Fruit fly (Drosophila melanogaster) whole organism, embryonic: ENCODE results near the gene CG13364.
A peak's percentile ranks its signal among the peaks of the same experiment; 100 is the strongest.

Experiments
- Asciz ChIP-seq: fragments of 200-800 bp; sonication (Bioruptor generic); optimal IDR thresholded peaks from 2 replicates; lab custom pipeline; 2017; ENCODE audit warnings: missing biosample characterization, mild to moderate bottlenecking, missing genetic modification characterization, missing genetic modification reagents
- Bgb ChIP-seq: fragments of 200-800 bp; sonication (Bioruptor generic); IDR thresholded peaks from 2 replicates; pipeline ENCODE4 v1.3.6; 2022; ENCODE audit warnings: missing biosample characterization, missing genetic modification characterization; ENCODE audit not compliant: partially characterized antibody
- CG10654 ChIP-seq: fragments of 200-800 bp; sonication (Bioruptor generic); optimal IDR thresholded peaks from 2 replicates; lab custom pipeline; 2016; ENCODE audit warnings: missing biosample characterization, missing genetic modification characterization
- CG11247 ChIP-seq: fragments of 200-800 bp; sonication (Bioruptor generic); IDR thresholded peaks from 2 replicates; pipeline ENCODE4 v1.3.6; 2022; ENCODE audit warnings: missing biosample characterization, missing genetic modification characterization
- CG11398 ChIP-seq: fragments of 200-800 bp; sonication (Bioruptor generic); optimal IDR thresholded peaks from 2 replicates; lab custom pipeline; 2016; ENCODE audit warnings: missing biosample characterization, missing genetic modification characterization
- CG11504 ChIP-seq: fragments of 200-800 bp; sonication (Bioruptor generic); optimal IDR thresholded peaks from 3 replicates; lab custom pipeline; 2019; ENCODE audit warnings: missing biosample characterization, mild to moderate bottlenecking, missing genetic modification characterization, moderate library complexity
- CG14965 ChIP-seq: fragments of 200-800 bp; sonication (Bioruptor generic); optimal IDR thresholded peaks from 2 replicates; lab custom pipeline; 2016; ENCODE audit warnings: missing biosample characterization, missing genetic modification characterization, borderline replicate concordance
- CG1529 ChIP-seq: fragments of 200-800 bp; sonication (Bioruptor generic); optimal IDR thresholded peaks from 3 replicates; lab custom pipeline; 2018; ENCODE audit warnings: missing biosample characterization, missing genetic modification characterization
- CG15601 ChIP-seq: fragments of 200-800 bp; sonication (Bioruptor generic); optimal IDR thresholded peaks from 3 replicates; lab custom pipeline; 2019; ENCODE audit warnings: missing biosample characterization, mild to moderate bottlenecking, missing genetic modification characterization, moderate library complexity
- CG17328 ChIP-seq: fragments of 200-800 bp; sonication (Bioruptor generic); IDR thresholded peaks from 2 replicates; pipeline ENCODE4 v1.3.6; 2022; ENCODE audit warnings: missing biosample characterization, missing genetic modification characterization
- CG18764 ChIP-seq: fragments of 200-800 bp; sonication (Bioruptor generic); optimal IDR thresholded peaks from 3 replicates; lab custom pipeline; 2016; ENCODE audit warnings: missing biosample characterization, missing genetic modification characterization
- CG34224 ChIP-seq: fragments of 200-800 bp; sonication (Bioruptor generic); IDR thresholded peaks from 3 replicates; pipeline ENCODE4 v1.3.6; 2022; ENCODE audit warnings: missing biosample characterization, missing genetic modification characterization; ENCODE audit not compliant: partially characterized antibody
- CG34376 ChIP-seq: fragments of 200-800 bp; sonication (Bioruptor generic); optimal IDR thresholded peaks from 2 replicates; lab custom pipeline; 2018; ENCODE audit warnings: missing biosample characterization, mild to moderate bottlenecking, missing genetic modification characterization
- CG7271 ChIP-seq: fragments of 200-800 bp; sonication (Bioruptor generic); optimal IDR thresholded peaks from 2 replicates; lab custom pipeline; 2018; ENCODE audit warnings: missing biosample characterization, mild to moderate bottlenecking, missing genetic modification characterization, moderate library complexity
- CG7556 ChIP-seq: fragments of 200-800 bp; sonication (Bioruptor generic); optimal IDR thresholded peaks from 2 replicates; lab custom pipeline; 2017; ENCODE audit warnings: missing biosample characterization, mild to moderate bottlenecking, missing genetic modification characterization
- CG7928 ChIP-seq: fragments of 200-800 bp; sonication (Bioruptor generic); optimal IDR thresholded peaks from 2 replicates; lab custom pipeline; 2017; ENCODE audit warnings: missing biosample characterization, mild to moderate bottlenecking, missing genetic modification characterization
- CG7963 ChIP-seq: fragments of 200-800 bp; sonication (Bioruptor generic); IDR thresholded peaks from 3 replicates; pipeline ENCODE4 v1.3.6; 2022; ENCODE audit warnings: missing biosample characterization, missing genetic modification characterization; ENCODE audit not compliant: partially characterized antibody
- CG8478 ChIP-seq: fragments of >200 bp; optimal IDR thresholded peaks from 2 replicates; lab custom pipeline; 2018
- Dip2 ChIP-seq: fragments of 200-800 bp; sonication (Bioruptor generic); IDR thresholded peaks from 2 replicates; pipeline ENCODE4 v1.3.6; 2022; ENCODE audit warnings: missing biosample characterization, missing genetic modification characterization
- Dip3 ChIP-seq: fragments of 200-800 bp; sonication (Bioruptor generic); optimal IDR thresholded peaks from 3 replicates; lab custom pipeline; 2016; ENCODE audit warnings: missing biosample characterization, missing genetic modification characterization
- Drgx ChIP-seq: fragments of 200-800 bp; sonication (Bioruptor generic); IDR thresholded peaks from 2 replicates; pipeline ENCODE4 v1.3.6; 2022; ENCODE audit warnings: missing biosample characterization, missing genetic modification characterization
- HmgZ ChIP-seq: fragments of 200-800 bp; sonication (Bioruptor generic); optimal IDR thresholded peaks from 2 replicates; lab custom pipeline; 2018; ENCODE audit warnings: missing biosample characterization, mild to moderate bottlenecking, missing genetic modification characterization
- Lim3 ChIP-seq: fragments of 200-800 bp; sonication (Bioruptor generic); IDR thresholded peaks from 2 replicates; pipeline ENCODE4 v1.3.6; 2022; ENCODE audit warnings: missing biosample characterization, missing genetic modification characterization
- Lpt ChIP-seq: fragments of >200 bp; optimal IDR thresholded peaks from 2 replicates; lab custom pipeline; 2018; ENCODE audit warnings: missing biosample characterization, missing genetic modification characterization
- Nf-YC ChIP-seq: fragments of 200-800 bp; optimal IDR thresholded peaks from 3 replicates; lab custom pipeline; 2019; ENCODE audit warnings: missing biosample characterization, mild to moderate bottlenecking, missing genetic modification characterization, moderate library complexity
- Sry-β ChIP-seq: fragments of 200-800 bp; sonication (Bioruptor generic); optimal IDR thresholded peaks from 2 replicates; lab custom pipeline; 2018; ENCODE audit warnings: missing biosample characterization, mild to moderate bottlenecking, missing genetic modification characterization, moderate library complexity
- Sry-δ ChIP-seq: fragments of 200-800 bp; sonication (Bioruptor generic); optimal IDR thresholded peaks from 2 replicates; lab custom pipeline; 2016; ENCODE audit warnings: missing biosample characterization, missing genetic modification characterization
- Taf1 ChIP-seq: fragments of 200-800 bp; sonication (Bioruptor generic); IDR thresholded peaks from 2 replicates; pipeline ENCODE4 v1.3.6; 2022; ENCODE audit warnings: missing biosample characterization, missing genetic modification characterization
- Trl ChIP-seq, 3 experiments: fragments of >200 bp in 2 of 3; fragments of 200-800 bp in 1 of 3; sonication (Bioruptor generic) in 1 of 3; optimal IDR thresholded peaks; 2 replicates in 1 of 3; 3 replicates in 2 of 3; lab custom pipeline; 2016 to 2017; ENCODE audit warnings: missing biosample characterization in 1 of 3, missing genetic modification characterization in 1 of 3
- bbx ChIP-seq: fragments of 200-800 bp; sonication (Bioruptor generic); IDR thresholded peaks from 2 replicates; pipeline ENCODE4 v1.3.6; 2022; ENCODE audit warnings: missing biosample characterization, missing genetic modification characterization; ENCODE audit not compliant: partially characterized antibody
- btn ChIP-seq: fragments of 200-800 bp; sonication (Bioruptor generic); optimal IDR thresholded peaks from 2 replicates; lab custom pipeline; 2016; ENCODE audit warnings: missing biosample characterization, missing genetic modification characterization
- caup ChIP-seq: fragments of 200-800 bp; sonication (Bioruptor generic); optimal IDR thresholded peaks from 3 replicates; lab custom pipeline; 2017; ENCODE audit warnings: missing biosample characterization, mild to moderate bottlenecking, missing genetic modification characterization, moderate library complexity; ENCODE audit not compliant: severe bottlenecking
- dan ChIP-seq: fragments of 200-800 bp; sonication (Bioruptor generic); IDR thresholded peaks from 2 replicates; pipeline ENCODE4 v1.3.6; 2022; ENCODE audit warnings: missing biosample characterization, missing genetic modification characterization
- danr ChIP-seq: fragments of 200-800 bp; sonication (Bioruptor generic); IDR thresholded peaks from 2 replicates; pipeline ENCODE4 v1.3.6; 2022; ENCODE audit warnings: missing biosample characterization, missing genetic modification characterization
- dmrt99B ChIP-seq: fragments of 200-800 bp; sonication (Bioruptor generic); optimal IDR thresholded peaks from 2 replicates; lab custom pipeline; 2018; ENCODE audit warnings: missing biosample characterization, mild to moderate bottlenecking, missing genetic modification characterization, moderate library complexity
- dpn ChIP-seq, 2 experiments: fragments of 200-800 bp; sonication (Bioruptor generic); optimal IDR thresholded peaks; 3 replicates each; lab custom pipeline; 2016; ENCODE audit warnings: missing biosample characterization in 2 of 2, missing genetic modification characterization in 2 of 2
- fd64A ChIP-seq: fragments of 200-800 bp; sonication (Bioruptor generic); optimal IDR thresholded peaks from 3 replicates; lab custom pipeline; 2018; ENCODE audit warnings: missing biosample characterization, mild to moderate bottlenecking, missing genetic modification characterization
- ftz-f1 ChIP-seq: fragments of 200-800 bp; sonication (Bioruptor generic); optimal IDR thresholded peaks from 2 replicates; lab custom pipeline; 2016; ENCODE audit warnings: missing biosample characterization, missing genetic modification characterization
- gsb-n ChIP-seq: fragments of 200-800 bp; sonication (Bioruptor generic); optimal IDR thresholded peaks from 3 replicates; lab custom pipeline; 2018; ENCODE audit warnings: missing biosample characterization, mild to moderate bottlenecking, missing genetic modification characterization
- hbn ChIP-seq: fragments of 200-800 bp; sonication (Bioruptor generic); IDR thresholded peaks from 2 replicates; pipeline ENCODE4 v1.3.6; 2022; ENCODE audit warnings: missing biosample characterization, missing genetic modification characterization; ENCODE audit not compliant: partially characterized antibody
- hkb ChIP-seq, 2 experiments: fragments of 200-800 bp in 1 of 2; fragments of >200 bp in 1 of 2; sonication (Bioruptor generic) in 1 of 2; IDR thresholded peaks in 1 of 2; optimal IDR thresholded peaks in 1 of 2; 2 replicates each; pipeline versions ENCODE4 v1.3.6 to Lab custom; 2017 to 2022; ENCODE audit warnings: missing biosample characterization in 1 of 2, missing genetic modification characterization in 1 of 2
- lbe ChIP-seq: fragments of 200-800 bp; sonication (Bioruptor generic); optimal IDR thresholded peaks from 2 replicates; lab custom pipeline; 2016; ENCODE audit warnings: missing biosample characterization, mild to moderate bottlenecking, missing genetic modification characterization
- lilli ChIP-seq: fragments of 200-800 bp; sonication (Bioruptor generic); optimal IDR thresholded peaks from 3 replicates; lab custom pipeline; 2016; ENCODE audit warnings: missing biosample characterization, missing genetic modification characterization
- nom ChIP-seq: fragments of 200-800 bp; sonication (Bioruptor generic); optimal IDR thresholded peaks from 2 replicates; lab custom pipeline; 2017; ENCODE audit warnings: missing biosample characterization, missing genetic modification characterization, mild to moderate bottlenecking, moderate library complexity, missing genetic modification reagents
- pho ChIP-seq: fragments of 200-800 bp; sonication (Bioruptor generic); optimal IDR thresholded peaks from 2 replicates; lab custom pipeline; 2016; ENCODE audit warnings: missing biosample characterization, missing genetic modification characterization
- sim ChIP-seq: fragments of 200-800 bp; sonication (Bioruptor generic); IDR thresholded peaks from 2 replicates; pipeline ENCODE4 v1.3.6; 2022; ENCODE audit warnings: missing biosample characterization, missing genetic modification characterization
- tgo ChIP-seq: fragments of 200-800 bp; sonication (Bioruptor generic); IDR thresholded peaks from 3 replicates; pipeline ENCODE4 v1.3.6; 2022; ENCODE audit warnings: missing biosample characterization, missing genetic modification characterization
- trem ChIP-seq: fragments of 200-800 bp; optimal IDR thresholded peaks from 3 replicates; lab custom pipeline; 2019; ENCODE audit warnings: missing biosample characterization, mild to moderate bottlenecking, missing genetic modification characterization, moderate library complexity
- wor ChIP-seq: fragments of 200-800 bp; sonication (Bioruptor generic); IDR thresholded peaks from 2 replicates; pipeline ENCODE4 v1.3.6; 2022; ENCODE audit warnings: missing biosample characterization, missing genetic modification characterization
- zen ChIP-seq: fragments of 200-800 bp; sonication (Bioruptor generic); optimal IDR thresholded peaks from 3 replicates; lab custom pipeline; 2018; ENCODE audit warnings: missing biosample characterization, mild to moderate bottlenecking, missing genetic modification characterization, moderate library complexity

CG13364 gene

DNA sequence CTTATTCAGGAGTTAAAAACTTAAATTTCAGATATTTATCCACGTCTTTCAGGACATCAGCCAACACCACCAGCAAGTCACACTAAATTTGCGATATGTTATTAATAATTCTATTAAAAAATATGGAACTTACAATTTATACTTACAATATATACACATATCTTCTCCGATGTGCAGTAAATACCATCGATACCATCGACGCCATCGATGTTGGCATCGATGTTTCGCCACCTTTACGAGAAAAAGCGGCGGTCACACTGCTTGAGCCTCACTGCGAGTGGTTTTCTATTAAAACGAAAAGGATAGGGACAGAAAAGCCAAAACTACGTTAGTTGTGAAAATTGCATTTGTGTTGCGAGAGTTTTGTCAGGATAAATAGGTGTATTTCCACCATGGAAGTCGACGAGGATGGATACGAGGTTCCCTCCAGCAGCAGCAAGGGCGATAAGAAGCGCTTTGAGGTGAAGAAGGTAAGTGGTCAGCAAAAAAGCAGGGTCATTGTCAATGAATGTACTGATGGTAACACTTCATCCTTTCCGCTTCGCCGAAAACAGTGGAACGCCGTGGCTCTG, 22.1 kb upstream of the CG13364 start, which contains the start of gene Roc1a (continued):
- TF ChIP-seq CG7271 (no peak), Trl (optimal IDR thresholded peaks at IDR 0.05; lab: Kevin White, UChicago) (no peak), Trl (GFP tag; optimal IDR thresholded peaks at IDR 0.05; lab: Kevin White, UChicago) (no peak), Drgx (GFP tag; lab: Robert Waterston, UW) (no peak), trem (tag; lab: Kevin White, UChicago) (no peak), bbx (GFP tag; lab: Robert Waterston, UW) (peak; percentile 74), lbe (no peak), nom (GFP tag; lab: Kevin White, UChicago) (no peak), HmgZ (tag; lab: Kevin White, UChicago) (no peak), danr (no peak), CG11504 (tag; lab: Kevin White, UChicago) (no peak), btn (GFP tag; lab: Kevin White, UChicago) (no peak), CG1529 (GFP tag; lab: Kevin White, UChicago) (no peak), wor (GFP tag; lab: Robert Waterston, UW) (no peak), dpn (GFP tag; optimal IDR thresholded peaks at IDR 0.05; lab: Kevin White, UChicago) (no peak), sim (GFP tag; lab: Robert Waterston, UW) (no peak), ftz-f1 (GFP tag; lab: Kevin White, UChicago) (no peak), Dip3 (GFP tag; lab: Kevin White, UChicago) (no peak), Lpt (GFP tag; lab: Kevin White, UChicago) (no peak), hkb (optimal IDR thresholded peaks at IDR 0.05; lab: Kevin White, UChicago) (no peak), hkb (GFP tag; IDR thresholded peaks at IDR 0.05; lab: Robert Waterston, UW) (no peak), Taf1 (GFP tag; lab: Robert Waterston, UW) (no peak), fd64A (no peak), CG7963 (GFP tag; lab: Robert Waterston, UW) (peak; percentile 78), tgo (no peak), Sry-β (no peak), gsb-n (no peak), dan (GFP tag; lab: Robert Waterston, UW) (no peak), Asciz (no peak), Lim3 (GFP tag; lab: Robert Waterston, UW) (no peak), CG17328 (GFP tag; lab: Robert Waterston, UW) (no peak), hbn (peak; percentile 57), CG34376 (GFP tag; lab: Kevin White, UChicago) (no peak), CG7556 (GFP tag; lab: Kevin White, UChicago) (no peak), CG15601 (no peak), CG11247 (no peak), pho (no peak), Bgb (GFP tag; lab: Robert Waterston, UW) (peak; percentile 79), CG18764 (no peak), CG34224 (GFP tag; lab: Robert Waterston, UW) (peak; percentile 25; the same call in 2 of the 3 replicates), Nf-YC (tag; lab: Kevin White, UChicago) (peak; percentile 13), CG10654 (no peak), zen (tag; lab: Kevin White, UChicago) (no peak), Sry-δ (GFP tag; lab: Kevin White, UChicago) (peak; percentile 53), CG14965 (no peak), lilli (no peak), dmrt99B (tag; lab: Kevin White, UChicago) (no peak), CG8478 (lab: Kevin White, UChicago) (no peak), CG7928 (GFP tag; lab: Kevin White, UChicago) (no peak), caup (no peak), CG11398 (GFP tag; lab: Kevin White, UChicago) (no peak), Dip2 (GFP tag; lab: Robert Waterston, UW) (no peak)
